Fruit fly (Drosophila melanogaster): Measurements from ENCODE around the gene CG3604.

Gene CG3604

DNA sequence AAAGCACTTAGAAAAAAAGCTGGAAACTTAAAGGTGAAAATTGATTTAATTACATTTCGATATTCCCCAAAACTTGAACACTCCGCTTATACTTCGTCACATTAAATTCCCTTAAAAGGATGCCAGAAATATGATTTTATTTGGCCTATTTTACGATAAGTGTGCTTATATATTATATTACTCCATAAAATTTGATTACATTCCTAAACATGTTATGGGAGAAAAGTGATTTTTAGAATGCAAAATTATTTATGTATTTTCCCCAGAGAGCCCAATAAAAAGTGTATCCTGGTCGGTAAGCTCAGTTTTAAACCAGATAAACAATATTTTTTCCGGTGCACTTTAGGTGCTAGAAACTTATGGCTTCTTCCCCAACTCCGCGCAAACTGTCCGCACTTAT is 40.0 kb upstream of the CG3604 start (continued):
- TF ChIP-seq dac (GFP tag; optimal IDR thresholded peaks at IDR 0.05) (no peak), CG6854 (GFP tag; optimal IDR thresholded peaks at IDR 0.05) (no peak), lz (GFP tag; optimal IDR thresholded peaks at IDR 0.05) (no peak), CG10631 (GFP tag; optimal IDR thresholded peaks at IDR 0.05) (no peak), ss (GFP tag; optimal IDR thresholded peaks at IDR 0.05) (no peak), Smox (GFP tag; optimal IDR thresholded peaks at IDR 0.05) (no peak), topi (GFP tag; optimal IDR thresholded peaks at IDR 0.05) (no peak), OdsH (GFP tag; optimal IDR thresholded peaks at IDR 0.05) (peak; percentile 34), Lpt (GFP tag; optimal IDR thresholded peaks at IDR 0.05) (no peak), dsx (GFP tag; optimal IDR thresholded peaks at IDR 0.05; ENCODE audit: poor library complexity, severe bottlenecking) (no peak), CG15336 (GFP tag; IDR thresholded peaks at IDR 0.05) (no peak), pdm3 (GFP tag; optimal IDR thresholded peaks at IDR 0.05) (no peak), vri (GFP tag; optimal IDR thresholded peaks at IDR 0.05) (no peak), CG11902 (GFP tag; optimal IDR thresholded peaks at IDR 0.05) (no peak)

- TF ChIP-seq Blimp-1 (GFP tag; optimal IDR thresholded peaks at IDR 0.05), result no peak
- peak; percentile 36 for TF ChIP-seq CG6276 (GFP tag; optimal IDR thresholded peaks at IDR 0.05)
- TF ChIP-seq eg (GFP tag; IDR thresholded peaks at IDR 0.05), result 0 out of 3 replicates have a peak, but pooled peaks have one; percentile 28
- TF ChIP-seq OdsH (GFP tag; optimal IDR thresholded peaks at IDR 0.05), result peak; percentile 29
- peak; percentile 4 for TF ChIP-seq CG3032 (tag; optimal IDR thresholded peaks at IDR 0.05)
- peak; percentile 13 for TF ChIP-seq CG34406 (GFP tag; optimal IDR thresholded peaks at IDR 0.05)
- peak; percentile 39 for TF ChIP-seq achi (GFP tag; optimal IDR thresholded peaks at IDR 0.05)
- peak; percentile 56 for TF ChIP-seq svp (GFP tag)
- TF ChIP-seq acj6 (GFP tag; optimal IDR thresholded peaks at IDR 0.05), result peak; percentile 10
- TF ChIP-seq CG4318 (GFP tag; optimal IDR thresholded peaks at IDR 0.05), result no peak
- no peak for TF ChIP-seq CG6854 (GFP tag; optimal IDR thresholded peaks at IDR 0.05)
- TF ChIP-seq salr (GFP tag; optimal IDR thresholded peaks at IDR 0.05), result peak in 1 of 2 experiments; percentile 32
- peak; percentile 3 for TF ChIP-seq CG8632 (GFP tag; optimal IDR thresholded peaks at IDR 0.05)
- TF ChIP-seq lz (GFP tag; optimal IDR thresholded peaks at IDR 0.05), result no peak
- peak; percentile 61 for TF ChIP-seq CG32006 (GFP tag; optimal IDR thresholded peaks at IDR 0.05)
- no peak for TF ChIP-seq fkh (GFP tag; optimal IDR thresholded peaks at IDR 0.05)
- peak; percentile 36 for TF ChIP-seq CG3919 (GFP tag; optimal IDR thresholded peaks at IDR 0.05)
- TF ChIP-seq Eip78C (GFP tag), result peak; percentile 81
- TF ChIP-seq Ets96B (tag; optimal IDR thresholded peaks at IDR 0.05), result peak; percentile 27
Observed at dm6 chr2L:3737003-3737662, 39.5 kb upstream of the CG3604 start.

- no peak for TF ChIP-seq cyc (GFP tag; optimal IDR thresholded peaks at IDR 0.05)
- TF ChIP-seq Hr4 (GFP tag; optimal IDR thresholded peaks at IDR 0.05), result peak; percentile 85
- TF ChIP-seq CG6808 (GFP tag; optimal IDR thresholded peaks at IDR 0.05), result no peak
- no peak for TF ChIP-seq fd85E (GFP tag; optimal IDR thresholded peaks at IDR 0.05)
- peak; percentile 74 for TF ChIP-seq CG6276 (GFP tag; optimal IDR thresholded peaks at IDR 0.05)
- peak; percentile 71 for TF ChIP-seq CG8119 (GFP tag; IDR thresholded peaks at IDR 0.05)
- peak; percentile 74 for TF ChIP-seq CG4318 (GFP tag; optimal IDR thresholded peaks at IDR 0.05)
- no peak for TF ChIP-seq CG8632 (GFP tag; optimal IDR thresholded peaks at IDR 0.05)
- TF ChIP-seq salr (GFP tag; optimal IDR thresholded peaks at IDR 0.05), result peak in 1 of 2 experiments; percentile 42
- TF ChIP-seq CG15336 (GFP tag; IDR thresholded peaks at IDR 0.05), result peak; percentile 62
- TF ChIP-seq CG10631 (GFP tag; optimal IDR thresholded peaks at IDR 0.05), result peak; percentile 1
- TF ChIP-seq CG32006 (GFP tag; optimal IDR thresholded peaks at IDR 0.05), result peak; percentile 90
- no peak for TF ChIP-seq topi (GFP tag; optimal IDR thresholded peaks at IDR 0.05)
- TF ChIP-seq Lpt (GFP tag; optimal IDR thresholded peaks at IDR 0.05), result peak; percentile 44
- no peak for TF ChIP-seq CG8319 (GFP tag; optimal IDR thresholded peaks at IDR 0.05)
- no peak for TF ChIP-seq Sox15 (GFP tag; optimal IDR thresholded peaks at IDR 0.05)
- no peak for TF ChIP-seq CG11902 (GFP tag; optimal IDR thresholded peaks at IDR 0.05)
- TF ChIP-seq pdm3 (GFP tag; optimal IDR thresholded peaks at IDR 0.05), result peak; percentile 0
- no peak for TF ChIP-seq Hr39 (GFP tag; optimal IDR thresholded peaks at IDR 0.05)
- peak; percentile 13 for TF ChIP-seq CG3919 (GFP tag; optimal IDR thresholded peaks at IDR 0.05)
- TF ChIP-seq Eip93F (GFP tag; optimal IDR thresholded peaks at IDR 0.05), result no peak
- TF ChIP-seq Blimp-1 (GFP tag; optimal IDR thresholded peaks at IDR 0.05), result no peak
- no peak for TF ChIP-seq Smox (GFP tag; optimal IDR thresholded peaks at IDR 0.05)
- 0 out of 3 replicates have a peak, but pooled peaks have one; percentile 43 for TF ChIP-seq eg (GFP tag; IDR thresholded peaks at IDR 0.05)
- TF ChIP-seq CG6854 (GFP tag; optimal IDR thresholded peaks at IDR 0.05), result no peak
- no peak for TF ChIP-seq CG11762 (GFP tag; optimal IDR thresholded peaks at IDR 0.05; ENCODE audit: insufficient read depth)
- peak; percentile 48 for TF ChIP-seq Eip78C (GFP tag)
- TF ChIP-seq dac (GFP tag; optimal IDR thresholded peaks at IDR 0.05), result peak; percentile 74
Observed at dm6 chr2L:3731055-3731454, 33.4 kb upstream of the CG3604 start.
